Worm (Caenorhabditis elegans) whole organism, L3 larva: Measurements from ENCODE around the gene ZK105.3.

Experiments
- R02D3.7 ChIP-seq: fragments of 150-350 bp; optimal IDR thresholded peaks from 2 replicates; lab custom pipeline; 2014; ENCODE audit warnings: missing biosample characterization, missing genetic modification characterization
- ZK546.5 ChIP-seq: sonication (generic microtip); optimal IDR thresholded peaks from 2 replicates; lab custom pipeline; 2017; ENCODE audit warnings: missing biosample characterization, missing genetic modification characterization
- ama-1 ChIP-seq: fragments of 150-350 bp; optimal IDR thresholded peaks from 2 replicates; lab custom pipeline; 2018
- ceh-16 ChIP-seq: sonication (generic microtip); optimal IDR thresholded peaks from 2 replicates; lab custom pipeline; 2017; ENCODE audit warnings: missing biosample characterization, missing genetic modification characterization
- ceh-82 ChIP-seq: fragments of 150-350 bp; optimal IDR thresholded peaks from 2 replicates; lab custom pipeline; 2014; ENCODE audit warnings: missing biosample characterization, missing genetic modification characterization
- ceh-9 ChIP-seq: sonication (generic microtip); optimal IDR thresholded peaks from 2 replicates; lab custom pipeline; 2018; ENCODE audit warnings: missing biosample characterization, missing genetic modification characterization
- eor-1 ChIP-seq, 2 experiments: fragments of 150-350 bp; optimal IDR thresholded peaks; 2 replicates each; lab custom pipeline; 2014 to 2018; ENCODE audit warnings: missing biosample characterization in 2 of 2, missing genetic modification characterization in 2 of 2
- fkh-10 ChIP-seq: sonication (generic microtip); optimal IDR thresholded peaks from 2 replicates; lab custom pipeline; 2017; ENCODE audit warnings: missing biosample characterization, missing genetic modification reagents, missing genetic modification characterization
- hmg-11 ChIP-seq: sonication (generic microtip); optimal IDR thresholded peaks from 2 replicates; lab custom pipeline; 2016; ENCODE audit warnings: missing genetic modification characterization, missing compliant biosample characterization
- lin-15B ChIP-seq: fragments of 150-350 bp; optimal IDR thresholded peaks from 2 replicates; lab custom pipeline; 2014; ENCODE audit warnings: missing biosample characterization, missing genetic modification characterization
- lin-39 ChIP-seq: fragments of 150-350 bp; optimal IDR thresholded peaks from 2 replicates; lab custom pipeline; 2018; ENCODE audit warnings: missing biosample characterization, missing genetic modification reagents, missing genetic modification characterization
- mdl-1 ChIP-seq: fragments of 150-350 bp; optimal IDR thresholded peaks from 2 replicates; lab custom pipeline; 2014; ENCODE audit warnings: missing biosample characterization, missing genetic modification characterization
- nfya-1 ChIP-seq: sonication (generic microtip); optimal IDR thresholded peaks from 2 replicates; lab custom pipeline; 2017; ENCODE audit warnings: missing genetic modification characterization, mild to moderate bottlenecking, missing compliant biosample characterization, antibody characterized with exemption, moderate library complexity; ENCODE audit not compliant: insufficient read depth
- nhr-12 ChIP-seq: fragments of 150-350 bp; optimal IDR thresholded peaks from 2 replicates; lab custom pipeline; 2014; ENCODE audit warnings: missing biosample characterization, missing genetic modification characterization
- nhr-237 ChIP-seq: fragments of 150-350 bp; optimal IDR thresholded peaks from 2 replicates; lab custom pipeline; 2014; ENCODE audit warnings: missing biosample characterization, missing genetic modification characterization
- nhr-25 ChIP-seq: sonication (generic microtip); optimal IDR thresholded peaks from 2 replicates; lab custom pipeline; 2017; ENCODE audit warnings: missing biosample characterization, missing genetic modification characterization
- nhr-28 ChIP-seq: fragments of 150-350 bp; optimal IDR thresholded peaks from 2 replicates; lab custom pipeline; 2014; ENCODE audit warnings: missing biosample characterization, missing genetic modification characterization
- nhr-43 ChIP-seq: sonication (generic microtip); optimal IDR thresholded peaks from 2 replicates; lab custom pipeline; 2016; ENCODE audit warnings: mild to moderate bottlenecking, missing genetic modification characterization, missing compliant biosample characterization; ENCODE audit not compliant: poor library complexity, severe bottlenecking
- nhr-76 ChIP-seq: fragments of 150-350 bp; sonication (generic microtip); optimal IDR thresholded peaks from 5 replicates; lab custom pipeline; 2014; ENCODE audit warnings: missing biosample characterization, missing genetic modification characterization
- nhr-77 ChIP-seq: fragments of 150-350 bp; optimal IDR thresholded peaks from 2 replicates; lab custom pipeline; 2014; ENCODE audit warnings: missing biosample characterization, missing genetic modification characterization
- pqm-1 ChIP-seq: fragments of 150-350 bp; optimal IDR thresholded peaks from 2 replicates; lab custom pipeline; 2017; ENCODE audit warnings: missing biosample characterization, missing genetic modification characterization, inconsistent platforms
- snpc-4 ChIP-seq: fragments of 150-350 bp; optimal IDR thresholded peaks from 2 replicates; lab custom pipeline; 2014; ENCODE audit warnings: missing biosample characterization, missing genetic modification characterization
- tbx-2 ChIP-seq: sonication (generic microtip); optimal IDR thresholded peaks from 2 replicates; lab custom pipeline; 2016; ENCODE audit warnings: mild to moderate bottlenecking, missing genetic modification characterization, missing compliant biosample characterization
- unc-62 ChIP-seq: fragments of 150-350 bp; sonication (generic microtip); optimal IDR thresholded peaks from 4 replicates; lab custom pipeline; 2014; ENCODE audit warnings: missing biosample characterization, missing genetic modification reagents, missing genetic modification characterization
- ztf-4 ChIP-seq: fragments of 150-350 bp; optimal IDR thresholded peaks from 2 replicates; lab custom pipeline; 2014; ENCODE audit warnings: missing biosample characterization, missing genetic modification characterization

ZK105.3 gene

DNA sequence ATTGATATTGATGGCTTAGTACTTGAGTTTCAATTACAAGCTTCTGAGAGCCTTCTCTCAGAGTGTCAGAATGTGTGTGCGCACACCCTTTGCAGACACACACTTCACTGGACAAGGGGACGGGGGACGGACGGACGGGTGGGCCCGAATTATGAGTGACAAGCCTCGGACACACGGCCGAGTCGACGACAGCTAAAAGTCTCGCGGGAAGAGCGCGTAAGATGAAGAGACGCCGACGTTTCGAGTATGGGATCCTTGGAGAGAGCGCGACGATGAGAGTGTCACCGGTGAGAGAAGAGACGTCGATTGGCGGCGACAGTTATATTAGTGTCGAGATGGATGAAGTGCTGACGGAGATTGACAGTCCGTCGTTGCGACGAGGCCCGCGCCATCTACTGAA lies 49.0 kb downstream of the ZK105.3 start:
- TF ChIP-seq nhr-43 (tag; lab: Kevin White, UChicago) (no peak), unc-62 (peak; percentile 63)

DNA sequence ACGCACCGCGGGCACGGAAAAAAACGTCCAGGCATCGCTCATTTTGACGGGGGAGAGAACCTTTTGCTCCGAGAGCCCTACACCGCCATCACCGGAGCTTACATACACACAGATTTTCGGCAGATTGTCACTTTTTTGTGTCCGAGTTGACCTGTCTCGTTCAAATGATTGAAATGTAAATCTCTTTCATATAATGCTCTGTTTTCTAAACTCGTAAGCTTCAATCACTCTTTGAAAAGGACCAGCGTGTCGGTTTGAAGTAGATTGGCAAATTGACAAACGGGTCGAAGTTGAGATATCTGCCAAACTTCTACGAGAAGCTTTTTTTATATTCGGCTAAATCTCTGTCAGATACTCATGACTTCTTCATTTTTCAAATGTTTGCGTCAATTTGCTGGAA lies 50.2 kb downstream of the ZK105.3 start:
- TF ChIP-seq mdl-1 (tag; lab: Kevin White, UChicago) (no peak), fkh-10 (no peak), eor-1 (tag; optimal IDR thresholded peaks at IDR 0.05; lab: Kevin White, UChicago) (no peak), ama-1 (lab: Kevin White, UChicago) (no peak), nhr-43 (tag; lab: Kevin White, UChicago) (no peak), ceh-9 (tag; lab: Kevin White, UChicago) (no peak), nfya-1 (no peak), pqm-1 (tag; lab: Kevin White, UChicago) (no peak)

DNA sequence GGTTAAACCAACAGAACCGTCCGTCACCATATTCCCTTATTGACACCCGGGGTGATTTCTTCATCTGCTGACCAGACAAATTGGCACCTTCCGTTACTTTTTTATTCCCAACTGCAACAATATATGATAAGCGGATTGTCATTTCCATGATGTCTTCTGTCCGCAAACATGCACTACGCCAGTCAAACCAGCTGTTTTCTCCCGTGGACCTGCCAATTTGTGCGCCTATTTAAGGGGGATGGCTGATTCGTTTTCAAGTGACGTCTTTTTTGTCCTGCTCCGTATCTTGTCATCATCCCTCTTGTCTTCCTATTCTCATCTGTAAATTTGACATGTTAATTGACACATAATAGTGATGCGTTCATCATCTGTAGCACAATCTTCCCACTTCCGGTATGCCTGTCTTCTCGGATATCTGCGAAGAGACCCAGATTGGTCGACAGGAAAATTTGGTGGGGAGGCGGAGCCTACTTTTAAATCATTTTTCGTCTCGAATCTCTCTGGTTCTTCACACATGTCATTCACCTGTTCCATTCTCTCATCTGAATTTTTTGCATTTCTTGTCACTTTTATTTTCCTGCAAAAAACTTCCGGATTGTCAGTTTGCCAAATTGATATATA lies 51.2 kb downstream of the ZK105.3 start:
- TF ChIP-seq snpc-4 (tag; lab: Kevin White, UChicago), result no peak
- TF ChIP-seq nhr-28, result no peak
- TF ChIP-seq, all 47 proteins: peak for 0

DNA sequence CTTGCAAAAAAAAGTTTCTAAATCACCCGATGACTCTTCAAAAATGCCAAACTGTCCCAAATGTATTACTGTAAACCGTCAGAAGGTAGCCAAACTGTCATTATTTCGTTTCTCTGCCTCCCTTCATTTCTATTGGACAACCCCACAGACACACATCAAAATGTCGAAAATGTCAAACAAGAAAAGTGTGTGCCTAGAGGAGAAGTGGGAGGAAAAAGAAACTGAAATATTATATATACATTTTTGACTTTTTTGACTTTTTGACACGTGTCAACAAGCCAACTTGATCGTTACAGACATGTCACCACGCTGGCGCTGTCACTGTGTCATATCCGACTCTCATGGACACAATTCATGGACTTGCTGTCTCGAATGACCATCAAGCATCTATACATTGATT lies 52.8 kb downstream of the ZK105.3 start:
- TF ChIP-seq nhr-28 (no peak), hmg-11 (tag; lab: Kevin White, UChicago) (no peak), ztf-4 (tag; lab: Kevin White, UChicago) (no peak), ceh-16 (tag; lab: Kevin White, UChicago) (no peak), nhr-43 (tag; lab: Kevin White, UChicago) (no peak), R02D3.7 (tag; lab: Kevin White, UChicago) (no peak), nhr-237 (tag; lab: Kevin White, UChicago) (no peak), ceh-82 (tag; lab: Kevin White, UChicago) (no peak), tbx-2 (tag; lab: Kevin White, UChicago) (no peak), lin-39 (tag; lab: Kevin White, UChicago) (no peak), nhr-12 (no peak), nhr-77 (tag; lab: Kevin White, UChicago) (no peak), snpc-4 (tag; lab: Kevin White, UChicago) (no peak), ZK546.5 (no peak), lin-15B (tag; lab: Kevin White, UChicago) (no peak), nhr-76 (tag; lab: Kevin White, UChicago) (no peak), nhr-25 (tag; lab: Kevin White, UChicago) (no peak)
